Fruit fly (Drosophila melanogaster) whole organism, larva: ENCODE results near the gene CG42824.

Experiments used
- noc ChIP-seq: fragments of 200-800 bp; sonication (Bioruptor generic); optimal IDR thresholded peaks from 3 replicates; lab custom pipeline; 2019; ENCODE audit warnings: missing biosample characterization, mild to moderate bottlenecking, missing genetic modification characterization, moderate library complexity

CG42824 gene

DNA sequence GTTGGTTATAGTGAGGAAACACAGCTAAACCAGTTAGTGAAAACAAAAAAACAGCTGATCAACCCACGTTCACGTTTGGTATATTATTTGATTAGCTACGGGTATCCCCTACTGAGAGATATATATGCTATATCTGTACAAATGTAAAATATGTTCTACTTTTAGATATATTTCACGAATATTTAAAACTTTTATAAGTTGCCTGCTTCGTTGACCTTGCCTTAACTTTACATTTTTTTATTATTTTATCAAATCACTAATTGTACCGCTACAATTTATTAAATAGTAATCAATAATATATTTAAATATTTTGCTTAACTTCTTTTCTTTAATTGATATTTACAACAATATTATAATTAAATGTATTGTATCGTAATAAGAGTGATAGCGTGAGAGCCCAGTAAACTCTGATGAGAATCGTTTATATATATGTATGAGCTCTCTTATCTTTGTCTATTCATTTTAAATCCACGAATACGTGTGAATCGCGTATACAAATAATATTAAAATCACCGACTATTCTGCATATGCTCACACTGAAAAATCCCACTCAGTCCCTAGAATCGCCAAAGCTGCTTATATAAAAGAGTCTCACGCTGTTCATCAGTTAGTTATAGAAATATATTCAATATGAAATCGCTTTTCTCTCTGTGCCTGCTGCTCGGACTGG is 6.3 kb upstream of the CG42824 start, which contains the start of gene CG42821:
Gene CG42821, plus strand, starts transcription at position 620 of the 670 bp plus-strand sequence.
- no peak for TF ChIP-seq noc

DNA sequence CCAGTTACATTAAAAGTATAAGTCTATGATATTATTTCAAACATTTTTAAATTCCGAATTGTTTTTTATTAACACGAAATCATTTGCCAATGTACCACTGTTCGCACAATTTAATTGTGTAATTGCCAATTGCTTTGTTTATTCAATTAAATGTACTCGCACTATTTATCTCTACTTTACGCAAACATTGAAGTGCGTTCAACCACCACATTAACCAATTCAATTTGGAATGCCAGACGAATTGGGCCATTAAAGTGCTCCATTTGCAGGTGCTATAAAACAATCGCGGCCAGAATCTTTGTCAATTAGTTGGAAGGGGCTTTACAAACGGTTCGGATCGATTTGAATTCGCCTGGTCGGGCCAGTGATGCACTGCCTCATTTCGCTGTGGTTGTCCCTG is 4.5 kb upstream of the CG42824 start, which contains the start of gene CG5863:
Gene CG5863, plus strand, starts transcription at position 301 of the 400 bp plus-strand sequence.
- TF ChIP-seq noc: no peak

DNA sequence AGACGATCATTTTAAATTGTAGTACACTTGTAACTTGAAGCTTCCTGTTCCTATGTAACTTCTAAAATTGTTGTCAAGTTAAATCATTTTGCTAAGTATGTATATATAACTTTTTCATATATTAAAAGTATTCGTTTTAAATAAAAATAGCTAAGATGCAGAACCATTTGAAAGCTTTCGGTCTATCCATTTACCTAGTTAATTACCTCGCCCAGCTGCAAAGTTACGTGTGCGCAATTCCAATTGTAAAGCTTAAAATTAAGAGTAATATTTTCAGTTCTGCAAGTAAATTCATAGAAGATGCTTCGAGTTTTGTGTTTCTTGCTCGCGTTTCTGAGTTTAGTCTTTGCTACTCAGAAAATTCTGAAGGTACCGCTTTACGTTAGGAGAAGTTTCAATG is 3.0 kb upstream of the CG42824 start, which contains the start of gene CG5860:
Gene CG5860, plus strand, starts transcription at position 301 of the 400 bp plus-strand sequence.
- TF ChIP-seq noc: no peak

DNA sequence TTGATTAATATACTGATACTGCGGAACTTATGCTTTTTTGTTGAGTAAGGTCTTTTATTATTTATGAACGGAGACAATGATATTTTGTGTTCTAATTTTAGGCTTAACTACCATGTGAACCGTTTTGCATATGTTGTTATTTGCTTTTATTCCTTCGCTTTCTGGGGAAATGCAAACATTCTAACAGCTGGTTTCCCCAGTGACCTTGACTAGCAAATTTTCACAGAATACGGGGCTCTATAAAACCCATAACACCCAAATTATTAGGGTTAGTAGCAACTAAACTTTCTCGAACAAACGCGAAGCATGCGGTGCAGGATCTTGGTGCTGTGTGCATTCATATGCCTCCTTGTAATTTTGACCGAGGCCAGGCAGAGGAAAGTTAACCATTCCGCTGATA is 1.3 kb upstream of the CG42824 start, which contains the start of gene CG17283:
Gene CG17283, plus strand, starts transcription at position 301 of the 400 bp plus-strand sequence.
- no peak for TF ChIP-seq noc

DNA sequence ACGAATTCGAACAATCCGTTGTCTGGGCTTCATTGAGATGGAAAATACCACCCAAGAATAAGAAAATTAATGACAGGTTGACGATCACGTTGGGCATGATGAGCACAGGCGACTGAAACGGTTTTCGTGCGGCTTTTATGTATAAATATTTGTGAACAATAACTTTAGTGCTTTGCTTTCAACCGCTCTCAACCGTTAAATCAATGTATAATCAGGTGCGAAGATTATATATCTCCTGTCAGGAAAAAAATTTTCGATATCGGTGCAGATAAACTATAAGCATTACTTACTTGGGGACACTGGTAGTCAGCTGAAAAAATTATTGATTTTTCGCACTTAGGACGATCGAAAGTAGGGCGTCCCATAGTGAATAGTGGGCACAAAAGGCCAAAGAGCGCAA is 1.3 kb downstream of the CG42824 start, which contains the start of gene CG42823:
Gene CG42823, minus strand, starts transcription at position 101 of the 400 bp plus-strand sequence.
- TF ChIP-seq noc: no peak

DNA sequence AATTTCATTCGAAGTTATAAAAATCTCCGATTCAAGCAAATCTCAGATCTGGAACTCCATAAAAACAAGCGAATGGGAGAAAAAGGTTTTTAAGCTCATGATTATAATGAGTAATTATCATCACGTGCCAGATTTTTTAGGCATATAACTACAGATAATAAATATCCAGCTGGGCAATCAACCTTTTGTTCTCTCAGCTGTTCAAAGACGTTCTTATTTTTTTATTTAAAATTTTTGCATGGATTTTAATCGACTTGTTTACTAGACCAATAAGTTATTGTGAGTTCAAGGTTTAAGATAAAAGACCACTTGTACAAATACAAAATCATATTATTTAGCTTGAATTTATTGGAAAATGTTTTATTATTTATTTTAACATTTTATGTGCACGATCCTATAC is 2.2 kb downstream of the CG42824 start:
- TF ChIP-seq noc: peak; percentile 48

DNA sequence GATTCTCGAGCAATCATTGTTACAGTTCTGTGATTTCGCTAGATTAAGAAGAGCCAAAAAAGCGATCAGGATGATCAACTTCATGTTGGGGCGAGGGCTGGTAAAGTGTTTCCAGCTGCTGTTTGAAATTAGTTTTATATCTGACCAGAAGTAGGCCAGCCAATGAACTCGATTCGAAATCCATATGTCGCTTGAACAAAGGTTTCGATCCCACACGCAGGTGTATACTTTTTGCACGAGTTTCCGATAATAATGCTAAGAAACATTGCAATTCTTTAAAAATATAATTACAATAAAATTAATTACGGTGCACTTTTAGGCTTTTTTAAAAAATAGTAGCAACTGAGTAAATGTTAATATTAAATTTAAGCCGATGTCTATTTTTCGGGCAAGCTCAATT is 2.7 kb downstream of the CG42824 start, which contains the start of gene CG34280:
Gene CG34280, minus strand, starts transcription at position 101 of the 400 bp plus-strand sequence.
- no peak for TF ChIP-seq noc

DNA sequence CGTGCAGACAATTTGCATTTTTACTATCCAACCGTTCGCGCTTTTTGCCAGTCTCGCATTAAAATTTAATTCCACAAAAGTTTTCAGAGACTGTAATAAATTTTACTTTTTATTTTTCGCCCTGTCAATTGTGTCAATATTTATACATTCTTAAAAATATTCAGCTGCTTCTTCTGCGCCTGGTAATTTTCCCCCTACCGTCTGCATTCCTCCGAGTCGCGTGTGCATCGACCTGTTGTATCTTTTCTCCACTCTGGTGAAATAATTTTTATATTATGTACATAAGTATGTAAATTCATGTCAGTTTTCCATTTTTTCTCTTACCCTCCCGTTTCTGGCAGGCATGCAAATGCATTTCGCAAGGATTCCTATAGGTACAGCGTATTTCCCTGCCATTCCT is 3.1 kb downstream of the CG42824 start, which contains the start of gene CG34279:
Gene CG34279, minus strand, starts transcription at position 101 of the 400 bp plus-strand sequence.
- TF ChIP-seq noc: no peak

DNA sequence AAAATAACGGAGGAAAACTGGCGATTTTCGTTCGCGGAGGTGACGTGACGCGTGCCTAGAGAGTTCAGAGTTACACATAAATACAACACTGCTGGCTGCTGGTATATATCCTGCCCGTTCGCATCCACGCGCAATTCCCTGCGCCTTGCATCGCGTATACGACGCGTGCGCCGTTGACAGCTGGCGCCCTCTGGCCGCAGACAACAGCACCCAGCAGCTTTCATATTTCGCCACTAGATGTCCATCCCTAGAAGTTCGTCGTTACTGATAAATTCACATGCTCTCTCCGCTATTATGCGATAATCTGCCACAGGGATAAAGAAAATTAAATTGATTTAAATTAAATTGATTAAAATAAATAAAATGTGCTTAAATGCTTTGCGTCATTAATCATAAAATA is 3.9 kb downstream of the CG42824 start, which contains the start of gene Sur-8:
Gene Sur-8, minus strand, starts transcription at position 82 of the 400 bp plus-strand sequence.
- no peak for TF ChIP-seq noc

DNA sequence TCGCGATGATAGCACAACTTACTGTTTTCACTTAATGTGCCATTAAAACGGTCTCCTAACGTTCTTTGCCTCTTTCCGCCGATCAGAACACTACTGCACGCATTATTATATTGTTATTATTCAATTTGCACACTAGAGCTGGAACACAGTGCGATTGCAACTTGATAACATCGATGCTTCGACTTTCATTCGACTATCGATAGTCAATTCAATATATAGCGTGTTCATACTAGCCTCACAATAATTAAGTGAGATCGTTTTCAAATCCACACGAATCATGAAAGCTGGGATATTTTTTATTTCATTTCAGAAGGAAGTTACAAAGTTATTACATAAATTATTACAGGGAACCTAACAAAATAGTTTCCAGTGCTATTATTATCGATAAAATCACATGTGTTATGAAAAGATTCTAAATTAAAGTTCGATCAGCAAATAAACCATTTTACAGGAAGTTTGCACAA is 5.0 kb downstream of the CG42824 start:
- no peak for TF ChIP-seq noc

DNA sequence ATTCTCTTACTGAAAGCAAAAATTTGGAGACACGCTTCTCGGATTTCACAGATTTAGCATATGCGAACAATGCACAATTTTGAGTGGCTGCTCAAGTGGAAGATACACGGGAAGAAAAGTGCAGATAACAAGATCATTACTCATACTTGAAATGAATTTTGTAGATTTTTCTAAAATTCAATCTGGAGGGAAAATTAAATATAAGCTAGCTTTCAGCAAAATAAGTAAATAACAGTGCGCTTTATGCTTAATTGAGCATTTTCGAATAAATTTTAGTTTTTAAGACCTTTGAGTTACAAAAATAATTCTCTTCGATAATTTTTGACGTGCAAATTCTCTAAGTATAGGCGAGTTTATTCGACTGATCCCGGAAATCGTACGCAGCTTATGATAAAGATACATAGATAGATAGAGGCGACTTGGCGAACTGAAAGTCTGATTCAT is 5.6 kb downstream of the CG42824 start:
- TF ChIP-seq noc: no peak

DNA sequence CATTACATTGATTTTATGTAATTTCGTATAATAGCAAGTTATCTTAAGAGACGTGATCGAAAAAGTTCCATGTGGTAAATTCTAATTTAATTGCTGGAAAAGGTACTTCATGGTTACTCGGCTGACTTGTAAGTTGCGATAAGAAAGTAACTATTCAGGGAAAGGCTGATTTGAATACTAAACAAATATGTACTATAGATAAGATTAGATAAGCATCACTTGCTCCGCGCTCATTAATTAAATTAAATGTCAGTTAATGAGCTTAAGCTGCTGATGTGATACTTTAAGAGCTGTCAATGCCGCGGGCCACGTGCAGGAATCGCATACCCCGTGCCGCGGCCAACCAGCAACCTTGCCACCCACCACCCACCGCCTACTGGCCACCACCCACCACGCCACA is 6.2 kb downstream of the CG42824 start:
- no peak for TF ChIP-seq noc

DNA sequence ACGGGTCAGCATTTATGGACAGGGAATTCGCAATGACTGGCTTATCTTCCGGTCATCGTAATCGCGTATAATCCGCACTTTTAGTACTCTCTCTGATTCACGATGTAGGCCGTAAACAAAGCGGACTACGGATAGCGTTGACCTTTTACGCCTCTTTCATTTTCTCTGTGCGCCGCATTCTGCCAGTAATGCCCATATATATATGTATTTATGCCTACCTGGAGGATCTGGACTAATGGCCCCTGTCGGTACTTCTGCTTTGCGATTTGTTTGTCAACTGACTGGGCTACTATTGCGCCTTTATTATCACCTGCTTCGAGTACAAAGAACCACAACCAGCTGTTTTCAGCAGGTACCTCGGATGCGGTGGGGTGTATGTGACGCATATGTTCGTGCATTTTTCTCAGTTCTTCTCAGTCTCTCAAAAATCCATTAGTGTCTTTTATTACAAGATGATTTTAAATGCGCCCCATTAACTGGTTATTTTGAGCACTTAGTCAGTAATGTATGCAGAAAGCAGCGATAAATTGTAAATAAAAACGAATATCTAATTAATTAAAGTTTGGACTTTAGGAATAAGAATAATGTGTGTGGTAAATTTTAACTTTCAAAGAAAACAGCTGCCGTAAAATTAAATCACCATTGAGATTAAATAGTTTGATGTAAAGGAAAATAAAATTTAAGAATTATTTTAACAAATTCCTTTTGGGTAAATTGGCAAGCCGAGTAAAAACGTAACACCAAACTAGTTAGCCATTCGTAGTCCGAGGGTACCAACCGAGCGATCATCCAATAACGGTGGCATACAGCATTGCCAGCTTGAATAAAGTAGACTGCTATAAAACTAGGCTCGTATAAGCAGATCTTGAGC is 11.8 kb downstream of the CG42824 start, which contains the start of gene CREG:
Gene CREG, minus strand, starts transcription at position 323 of the 871 bp plus-strand sequence.
- peak; percentile 69 for TF ChIP-seq noc

DNA sequence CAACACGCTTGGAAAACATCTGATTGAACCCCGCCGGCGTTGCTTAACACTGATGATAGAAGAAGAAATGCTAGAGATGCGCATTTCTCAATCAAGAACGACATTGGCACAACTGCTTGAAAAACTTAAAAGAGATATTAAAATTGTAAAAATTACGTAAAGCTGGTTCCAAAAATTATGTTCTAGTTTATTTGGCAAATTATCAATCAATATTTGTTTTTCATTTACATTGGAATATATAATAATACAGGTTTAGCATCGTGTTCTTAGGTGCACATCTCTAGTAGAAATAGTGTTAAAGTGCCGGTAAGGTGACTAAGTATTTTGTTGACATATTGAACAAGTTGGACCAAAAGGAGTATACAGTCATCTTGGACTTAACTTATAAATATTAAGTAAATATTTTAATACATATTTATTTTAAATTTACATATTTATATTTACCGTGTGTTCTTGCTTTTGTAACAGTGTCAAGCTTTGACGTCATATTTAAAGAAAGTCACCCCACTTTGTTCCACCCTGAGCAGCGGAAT is 14.9 kb downstream of the CG42824 start, which contains the start of the genes Brf and sds22:
Gene Brf, minus strand, starts transcription at position 25 of the 533 bp plus-strand sequence.
Gene sds22, plus strand, starts transcription at position 282 of the 533 bp plus-strand sequence.
- TF ChIP-seq noc: peak; percentile 97

DNA sequence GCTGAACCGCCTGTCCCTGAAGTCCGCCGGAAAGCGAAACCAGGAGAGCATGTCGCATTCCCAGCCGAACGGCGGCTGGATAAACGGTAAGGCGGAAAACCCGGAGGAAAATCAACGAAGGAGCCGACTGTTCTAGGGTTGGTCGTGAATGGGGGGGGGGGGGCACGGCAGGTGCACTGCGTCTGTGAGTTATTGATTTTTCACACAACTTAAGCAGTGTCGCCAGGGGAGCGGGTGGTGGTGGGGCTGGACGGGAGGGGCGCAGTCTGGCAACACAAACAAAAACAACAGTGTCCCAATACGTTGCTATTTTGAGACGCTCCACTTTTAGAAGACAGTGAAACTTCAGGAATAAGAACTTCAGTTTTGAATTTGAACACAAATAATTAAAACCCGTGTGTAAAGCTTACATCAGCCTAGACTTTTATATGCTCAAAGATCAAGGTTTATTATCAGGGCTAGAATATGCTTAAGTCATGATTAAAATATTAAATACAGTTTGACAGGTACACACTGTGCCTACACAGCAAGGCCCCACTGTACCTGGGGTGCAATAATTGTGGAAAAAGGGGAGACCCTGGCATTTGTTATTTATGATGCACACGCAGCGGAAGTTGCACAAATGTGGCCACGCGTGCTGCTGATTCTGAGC is 20.0 kb downstream of the CG42824 start:
- TF ChIP-seq noc: peak; percentile 32
